Fruit fly (Drosophila melanogaster) whole organism, embryonic: ENCODE data around the gene CG1542.

ENCODE experiments used
- ATbp ChIP-seq: fragments of 200-800 bp; sonication (Bioruptor generic); optimal IDR thresholded peaks from 2 replicates; lab custom pipeline; 2017; ENCODE audit warnings: missing biosample characterization, mild to moderate bottlenecking, missing genetic modification characterization, missing genetic modification reagents
- BtbVII ChIP-seq: fragments of 200-800 bp; sonication (Bioruptor generic); optimal IDR thresholded peaks from 3 replicates; lab custom pipeline; 2017; ENCODE audit warnings: missing biosample characterization, mild to moderate bottlenecking, missing genetic modification characterization
- CG10274 ChIP-seq: fragments of 200-800 bp; sonication (Bioruptor generic); optimal IDR thresholded peaks from 3 replicates; lab custom pipeline; 2017; ENCODE audit warnings: missing biosample characterization, mild to moderate bottlenecking, missing genetic modification characterization
- CG10654 ChIP-seq: fragments of 200-800 bp; sonication (Bioruptor generic); optimal IDR thresholded peaks from 2 replicates; lab custom pipeline; 2016; ENCODE audit warnings: missing biosample characterization, missing genetic modification characterization
- CG11398 ChIP-seq: fragments of 200-800 bp; sonication (Bioruptor generic); optimal IDR thresholded peaks from 2 replicates; lab custom pipeline; 2016; ENCODE audit warnings: missing biosample characterization, missing genetic modification characterization
- CG12744 ChIP-seq: fragments of 200-800 bp; sonication (Bioruptor generic); optimal IDR thresholded peaks from 2 replicates; lab custom pipeline; 2016; ENCODE audit warnings: missing biosample characterization, missing genetic modification characterization
- CG12942 ChIP-seq: fragments of 200-800 bp; sonication (Bioruptor generic); optimal IDR thresholded peaks from 3 replicates; lab custom pipeline; 2016; ENCODE audit warnings: missing biosample characterization, missing genetic modification characterization
- CG14014 ChIP-seq: fragments of 200-800 bp; sonication (Bioruptor generic); IDR thresholded peaks from 2 replicates; pipeline ENCODE4 v1.3.6; 2022; ENCODE audit warnings: missing biosample characterization, missing genetic modification characterization
- CG14441 ChIP-seq: fragments of 200-800 bp; sonication (Bioruptor generic); IDR thresholded peaks from 2 replicates; pipeline ENCODE4 v1.3.6; 2022; ENCODE audit warnings: missing biosample characterization, missing genetic modification characterization
- CG14667 ChIP-seq: fragments of 200-800 bp; sonication (Bioruptor generic); IDR thresholded peaks from 2 replicates; pipeline ENCODE4 v1.3.6; 2022; ENCODE audit warnings: missing biosample characterization, missing genetic modification characterization
- CG14860 ChIP-seq: fragments of 200-800 bp; sonication (Bioruptor generic); IDR thresholded peaks from 3 replicates; pipeline ENCODE4 v1.3.6; 2022; ENCODE audit warnings: missing biosample characterization, missing genetic modification characterization; ENCODE audit not compliant: partially characterized antibody
- CG18262 ChIP-seq: fragments of 200-800 bp; optimal IDR thresholded peaks from 3 replicates; lab custom pipeline; 2019; ENCODE audit warnings: missing biosample characterization, mild to moderate bottlenecking, missing genetic modification characterization, moderate library complexity
- CG18599 ChIP-seq: fragments of 200-800 bp; sonication (Bioruptor generic); optimal IDR thresholded peaks from 3 replicates; lab custom pipeline; 2017; ENCODE audit warnings: missing biosample characterization, missing genetic modification characterization, mild to moderate bottlenecking, moderate library complexity, missing genetic modification reagents
- CG2678 ChIP-seq: fragments of 200-800 bp; sonication (Bioruptor generic); optimal IDR thresholded peaks from 3 replicates; lab custom pipeline; 2019; ENCODE audit warnings: missing biosample characterization, mild to moderate bottlenecking, missing genetic modification characterization, moderate library complexity
- CG2712 ChIP-seq: fragments of 200-800 bp; optimal IDR thresholded peaks from 3 replicates; lab custom pipeline; 2019; ENCODE audit warnings: missing biosample characterization, mild to moderate bottlenecking, missing genetic modification characterization, moderate library complexity
- CG2889 ChIP-seq: fragments of 200-800 bp; sonication (Bioruptor generic); IDR thresholded peaks from 3 replicates; pipeline ENCODE4 v1.3.6; 2022; ENCODE audit warnings: missing biosample characterization, missing genetic modification characterization
- CG30431 ChIP-seq: fragments of 200-800 bp; sonication (Bioruptor generic); optimal IDR thresholded peaks from 2 replicates; lab custom pipeline; 2017; ENCODE audit warnings: missing biosample characterization, missing genetic modification characterization
- CG3407 ChIP-seq: fragments of 200-800 bp; sonication (Bioruptor generic); optimal IDR thresholded peaks from 2 replicates; lab custom pipeline; 2018; ENCODE audit warnings: missing biosample characterization, mild to moderate bottlenecking, missing genetic modification characterization
- CG34224 ChIP-seq: fragments of 200-800 bp; sonication (Bioruptor generic); IDR thresholded peaks from 3 replicates; pipeline ENCODE4 v1.3.6; 2022; ENCODE audit warnings: missing biosample characterization, missing genetic modification characterization; ENCODE audit not compliant: partially characterized antibody
- CG3726 ChIP-seq: fragments of 200-800 bp; sonication (Bioruptor generic); IDR thresholded peaks from 3 replicates; pipeline ENCODE4, ENCODE4 v1.3.6; 2022; ENCODE audit warnings: missing biosample characterization, missing genetic modification characterization
- CG4328 ChIP-seq: fragments of 200-800 bp; sonication (Bioruptor generic); optimal IDR thresholded peaks from 3 replicates; lab custom pipeline; 2017; ENCODE audit warnings: missing biosample characterization, missing genetic modification reagents, missing genetic modification characterization
- CG4360 ChIP-seq: fragments of 200-800 bp; sonication (Bioruptor generic); IDR thresholded peaks from 2 replicates; pipeline ENCODE4 v1.3.6; 2022; ENCODE audit warnings: missing biosample characterization, missing genetic modification characterization
- CG4424 ChIP-seq: fragments of 200-800 bp; sonication (Bioruptor generic); optimal IDR thresholded peaks from 3 replicates; lab custom pipeline; 2016; ENCODE audit warnings: missing biosample characterization, missing genetic modification characterization
- CG6175 ChIP-seq: fragments of 200-800 bp; sonication (Bioruptor generic); IDR thresholded peaks from 3 replicates; pipeline ENCODE4 v1.3.6; 2022; ENCODE audit warnings: missing biosample characterization, missing genetic modification characterization
- CG6854 ChIP-seq: fragments of 200-800 bp; sonication (Bioruptor generic); optimal IDR thresholded peaks from 3 replicates; lab custom pipeline; 2017; ENCODE audit warnings: missing biosample characterization, mild to moderate bottlenecking, missing genetic modification characterization
- CG7372 ChIP-seq: fragments of 200-800 bp; sonication (Bioruptor generic); IDR thresholded peaks from 2 replicates; pipeline ENCODE4 v1.3.6; 2022; ENCODE audit warnings: missing biosample characterization, missing genetic modification characterization
- CG8089 ChIP-seq: fragments of 200-800 bp; sonication (Bioruptor generic); optimal IDR thresholded peaks from 3 replicates; lab custom pipeline; 2016; ENCODE audit warnings: missing biosample characterization, missing genetic modification characterization
- Chrac-16 ChIP-seq: fragments of 200-800 bp; sonication (Bioruptor generic); optimal IDR thresholded peaks from 3 replicates; lab custom pipeline; 2016; ENCODE audit warnings: missing biosample characterization, missing genetic modification characterization
- Dip3 ChIP-seq: fragments of 200-800 bp; sonication (Bioruptor generic); optimal IDR thresholded peaks from 3 replicates; lab custom pipeline; 2016; ENCODE audit warnings: missing biosample characterization, missing genetic modification characterization
- Ets97D ChIP-seq: fragments of 200-800 bp; sonication (Bioruptor generic); optimal IDR thresholded peaks from 3 replicates; lab custom pipeline; 2016; ENCODE audit warnings: missing biosample characterization, missing genetic modification characterization
- HLH54F ChIP-seq: fragments of 200-800 bp; sonication (Bioruptor generic); optimal IDR thresholded peaks from 3 replicates; lab custom pipeline; 2016; ENCODE audit warnings: missing biosample characterization, missing genetic modification characterization
- Hr78 ChIP-seq, 2 experiments: fragments of 200-800 bp in 1 of 2; fragments of >200 bp in 1 of 2; sonication (Bioruptor generic) in 1 of 2; optimal IDR thresholded peaks; 2 replicates each; lab custom pipeline; 2017 to 2019; ENCODE audit warnings: missing biosample characterization in 2 of 2, missing genetic modification characterization in 2 of 2, mild to moderate bottlenecking in 1 of 2, moderate library complexity in 1 of 2
- Lim3 ChIP-seq: fragments of 200-800 bp; sonication (Bioruptor generic); IDR thresholded peaks from 2 replicates; pipeline ENCODE4 v1.3.6; 2022; ENCODE audit warnings: missing biosample characterization, missing genetic modification characterization
- NC2α ChIP-seq: fragments of 200-800 bp; sonication (Bioruptor generic); optimal IDR thresholded peaks from 2 replicates; lab custom pipeline; 2016; ENCODE audit warnings: missing biosample characterization, missing genetic modification characterization
- Pdp1 ChIP-seq, 2 experiments: fragments of 200-800 bp; sonication (Bioruptor generic); optimal IDR thresholded peaks; 3 replicates each; lab custom pipeline; 2016; ENCODE audit warnings: missing biosample characterization in 2 of 2, missing genetic modification characterization in 2 of 2, mild to moderate bottlenecking in 1 of 2, moderate library complexity in 1 of 2
- Ravus ChIP-seq: fragments of 200-800 bp; sonication (Bioruptor generic); IDR thresholded peaks from 2 replicates; pipeline ENCODE4 v1.3.6; 2022; ENCODE audit warnings: missing biosample characterization, missing genetic modification characterization
- Sin3A ChIP-seq: fragments of >200 bp; optimal IDR thresholded peaks from 2 replicates; lab custom pipeline; 2018
- Taf1 ChIP-seq: fragments of 200-800 bp; sonication (Bioruptor generic); IDR thresholded peaks from 2 replicates; pipeline ENCODE4 v1.3.6; 2022; ENCODE audit warnings: missing biosample characterization, missing genetic modification characterization
- al ChIP-seq: fragments of 200-800 bp; sonication (Bioruptor generic); IDR thresholded peaks from 2 replicates; pipeline ENCODE4 v1.3.6; 2022; ENCODE audit warnings: missing biosample characterization, missing genetic modification characterization
- ase ChIP-seq: fragments of 200-800 bp; sonication (Bioruptor generic); IDR thresholded peaks from 3 replicates; pipeline ENCODE4 v1.3.6; 2022; ENCODE audit warnings: missing biosample characterization, missing genetic modification characterization
- bcd ChIP-seq: fragments of 200-800 bp; sonication (Bioruptor generic); optimal IDR thresholded peaks from 2 replicates; lab custom pipeline; 2017; ENCODE audit warnings: missing biosample characterization, mild to moderate bottlenecking, missing genetic modification characterization
- cad ChIP-seq: fragments of >200 bp; optimal IDR thresholded peaks from 2 replicates; lab custom pipeline; 2017; ENCODE audit warnings: missing biosample characterization, missing genetic modification characterization
- dimm ChIP-seq: fragments of 200-800 bp; sonication (Bioruptor generic); IDR thresholded peaks from 2 replicates; pipeline ENCODE4 v1.3.6; 2022; ENCODE audit warnings: missing biosample characterization, missing genetic modification characterization
- ewg ChIP-seq: fragments of 200-800 bp; sonication (Bioruptor generic); optimal IDR thresholded peaks from 3 replicates; lab custom pipeline; 2017; ENCODE audit warnings: mild to moderate bottlenecking, missing biosample characterization, missing genetic modification reagents, missing genetic modification characterization
- gce ChIP-seq: fragments of 200-800 bp; sonication (Bioruptor generic); IDR thresholded peaks from 3 replicates; pipeline ENCODE4 v1.3.6; 2022; ENCODE audit warnings: missing biosample characterization, missing genetic modification characterization
- grau ChIP-seq: fragments of 200-800 bp; optimal IDR thresholded peaks from 3 replicates; lab custom pipeline; 2019; ENCODE audit warnings: missing biosample characterization, mild to moderate bottlenecking, missing genetic modification characterization, moderate library complexity
- ranshi ChIP-seq: fragments of 200-800 bp; sonication (Bioruptor generic); IDR thresholded peaks from 2 replicates; pipeline ENCODE4 v1.3.6; 2022; ENCODE audit warnings: missing biosample characterization, missing genetic modification characterization
- scrt ChIP-seq: fragments of 200-800 bp; sonication (Bioruptor generic); optimal IDR thresholded peaks from 2 replicates; lab custom pipeline; 2018; ENCODE audit warnings: missing biosample characterization, mild to moderate bottlenecking, missing genetic modification characterization, moderate library complexity
- sug ChIP-seq: fragments of 200-800 bp; optimal IDR thresholded peaks from 2 replicates; lab custom pipeline; 2019; ENCODE audit warnings: missing biosample characterization, mild to moderate bottlenecking, missing genetic modification characterization, moderate library complexity
- ttk ChIP-seq: fragments of 200-800 bp; sonication (Bioruptor generic); IDR thresholded peaks from 2 replicates; pipeline ENCODE4 v2.1.2; 2022; ENCODE audit warnings: missing biosample characterization, missing genetic modification characterization

The CG1542 gene

DNA sequence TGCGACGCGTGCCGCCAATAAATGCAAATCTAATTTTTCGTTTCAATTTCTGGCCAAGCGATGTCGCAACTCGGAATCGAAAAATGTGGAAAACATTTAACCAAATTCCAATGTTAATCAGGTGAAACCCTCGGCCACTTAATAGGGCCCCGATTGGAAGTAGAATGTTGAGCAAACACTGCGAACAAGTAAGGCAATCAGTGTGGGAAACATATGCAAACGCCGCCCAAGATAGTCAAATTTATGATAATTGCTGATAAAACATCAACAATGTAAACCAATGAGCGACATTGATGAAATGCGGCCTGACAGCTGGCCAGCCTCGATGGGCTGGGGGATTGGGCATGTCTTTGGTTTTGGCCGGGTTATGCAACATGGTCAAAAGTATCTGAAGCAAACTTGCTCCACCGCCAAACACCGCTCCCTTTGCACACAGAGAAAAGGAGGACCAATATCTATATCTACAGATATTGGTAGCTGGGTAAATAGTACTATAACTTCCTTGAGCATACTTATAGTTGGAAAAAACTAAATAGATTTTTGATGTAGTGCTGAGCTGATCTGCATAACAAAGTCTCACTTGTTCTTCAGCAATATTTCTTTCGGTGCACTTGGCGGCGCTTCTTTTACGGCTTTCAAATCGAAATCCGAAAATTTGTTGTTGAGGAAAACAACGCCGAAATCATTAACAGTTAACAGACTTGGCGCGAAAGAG lies 34.2 kb downstream of the CG1542 start (continued):
- peak; percentile 54; the same call in 1 of the 3 replicates for TF ChIP-seq CG3726 (GFP tag; lab: Robert Waterston, UW)
- peak; percentile 86 for TF ChIP-seq CG14441 (GFP tag; lab: Robert Waterston, UW)
- peak; percentile 78; the same call in 1 of the 2 replicates for TF ChIP-seq CG14014 (GFP tag; lab: Robert Waterston, UW)
- TF ChIP-seq CG6854 (GFP tag; lab: Kevin White, UChicago) = peak; percentile 44
- TF ChIP-seq CG7372 = peak; percentile 65
- no peak for TF ChIP-seq CG34224
- TF ChIP-seq Chrac-16 = peak; percentile 36
- no peak for TF ChIP-seq Ravus
- peak; percentile 65 for TF ChIP-seq ATbp (GFP tag; lab: Kevin White, UChicago)
- peak; percentile 84 for TF ChIP-seq CG2712
- peak; percentile 8 for TF ChIP-seq CG30431 (GFP tag; lab: Kevin White, UChicago)
- TF ChIP-seq ase (GFP tag; lab: Robert Waterston, UW) = peak; percentile 82
- peak; percentile 72; the same call in 2 of the 3 replicates for TF ChIP-seq gce
- peak; percentile 58 for TF ChIP-seq CG11398 (GFP tag; lab: Kevin White, UChicago)
- no peak for TF ChIP-seq HLH54F (GFP tag; lab: Kevin White, UChicago)
- peak; percentile 80 for TF ChIP-seq CG18262 (tag; lab: Kevin White, UChicago)
- TF ChIP-seq Pdp1 (GFP tag; optimal IDR thresholded peaks at IDR 0.05; lab: Kevin White, UChicago) = peak; percentile 56 to 82
- peak; percentile 21 for TF ChIP-seq CG12744 (GFP tag; lab: Kevin White, UChicago)
- TF ChIP-seq Taf1 (GFP tag; lab: Robert Waterston, UW) = no peak
- peak; percentile 49 for TF ChIP-seq CG12942 (GFP tag; lab: Kevin White, UChicago)
- TF ChIP-seq ttk (GFP tag; lab: Robert Waterston, UW) = peak; percentile 76
- TF ChIP-seq CG4328 (GFP tag; lab: Kevin White, UChicago) = peak; percentile 51
- peak; percentile 14 for TF ChIP-seq Dip3 (GFP tag; lab: Kevin White, UChicago)
- peak; percentile 81 for TF ChIP-seq CG4424 (GFP tag; lab: Kevin White, UChicago)
- TF ChIP-seq CG18599 (GFP tag; lab: Kevin White, UChicago) = peak; percentile 46
- TF ChIP-seq ewg (GFP tag; lab: Kevin White, UChicago) = peak; percentile 51
- TF ChIP-seq CG2678 (tag; lab: Kevin White, UChicago) = peak; percentile 88
- TF ChIP-seq CG10274 (GFP tag; lab: Kevin White, UChicago) = peak; percentile 41
- TF ChIP-seq sug = peak; percentile 54
- peak; percentile 2 for TF ChIP-seq NC2α (GFP tag; lab: Kevin White, UChicago)
- TF ChIP-seq CG4360 (GFP tag; lab: Robert Waterston, UW) = 0 out of 2 replicates have a peak, but pooled peaks have one; percentile 19
- no peak for TF ChIP-seq Sin3A
- no peak for TF ChIP-seq Lim3 (GFP tag; lab: Robert Waterston, UW)
- TF ChIP-seq CG6175 = no peak
- no peak for TF ChIP-seq Ets97D (GFP tag; lab: Kevin White, UChicago)
- peak; percentile 70 for TF ChIP-seq CG14667
- TF ChIP-seq CG10654 (GFP tag; lab: Kevin White, UChicago) = peak; percentile 70
- peak; percentile 65 for TF ChIP-seq CG3407
- TF ChIP-seq bcd (GFP tag; lab: Kevin White, UChicago) = peak; percentile 62
- peak; percentile 53 for TF ChIP-seq scrt (GFP tag; lab: Kevin White, UChicago)
- TF ChIP-seq ranshi (GFP tag; lab: Robert Waterston, UW) = peak; percentile 62; the same call in 1 of the 2 replicates
- peak in 1 of 2 experiments; percentile 42 for TF ChIP-seq Hr78 (GFP tag; optimal IDR thresholded peaks at IDR 0.05; lab: Kevin White, UChicago)
- TF ChIP-seq CG2889 (GFP tag; lab: Robert Waterston, UW) = peak; percentile 47; the same call in 1 of the 3 replicates
- 0 out of 2 replicates have a peak, but pooled peaks have one; percentile 21 for TF ChIP-seq al (GFP tag; lab: Robert Waterston, UW)
- TF ChIP-seq dimm (GFP tag; lab: Robert Waterston, UW) = peak; percentile 58
- peak; percentile 74 for TF ChIP-seq grau (tag; lab: Kevin White, UChicago)
- peak; percentile 40 for TF ChIP-seq CG8089 (GFP tag; lab: Kevin White, UChicago)
- TF ChIP-seq cad (GFP tag; lab: Kevin White, UChicago) = no peak
- TF ChIP-seq CG14860 (GFP tag; lab: Robert Waterston, UW) = no peak
- peak; percentile 9 for TF ChIP-seq BtbVII
